Worm (Caenorhabditis elegans) whole organism, L1 larva: Measurements from ENCODE around the gene wago-5.

ENCODE experiments used
- C16A3.4 ChIP-seq: fragments of 150-350 bp; optimal IDR thresholded peaks from 2 replicates; lab custom pipeline; 2014; ENCODE audit warnings: missing biosample characterization, missing genetic modification characterization
- C34B4.2 ChIP-seq: sonication (generic microtip); optimal IDR thresholded peaks from 2 replicates; lab custom pipeline; 2017; ENCODE audit warnings: mild to moderate bottlenecking, missing genetic modification characterization, missing compliant biosample characterization
- F16B12.6 ChIP-seq: fragments of 150-350 bp; optimal IDR thresholded peaks from 2 replicates; lab custom pipeline; 2014; ENCODE audit warnings: missing biosample characterization, missing genetic modification characterization
- aly-2 ChIP-seq: fragments of 150-350 bp; optimal IDR thresholded peaks from 2 replicates; lab custom pipeline; 2014; ENCODE audit warnings: missing biosample characterization, missing genetic modification characterization
- ceh-82 ChIP-seq, 3 experiments: fragments of 150-350 bp in 1 of 3; sonication (generic microtip) in 2 of 3; optimal IDR thresholded peaks; 2 replicates each; lab custom pipeline; 2014 to 2017; ENCODE audit warnings: missing biosample characterization in 3 of 3, missing genetic modification characterization in 3 of 3
- ceh-88 ChIP-seq: fragments of 200-800 bp; sonication (Bioruptor generic); IDR thresholded peaks from 2 replicates; pipeline ENCODE4 v1.3.6; 2022; ENCODE audit warnings: missing genetic modification characterization, missing compliant biosample characterization
- dsc-1 ChIP-seq: sonication (generic microtip); optimal IDR thresholded peaks from 2 replicates; lab custom pipeline; 2016; ENCODE audit warnings: mild to moderate bottlenecking, missing genetic modification characterization, missing compliant biosample characterization
- efl-1 ChIP-seq, 4 experiments: fragments of 150-350 bp; optimal IDR thresholded peaks in 3 of 4; peaks in 1 of 4; 1 replicate in 1 of 4; 2 replicates in 3 of 4; lab custom pipeline; 2014; ENCODE audit warnings: missing biosample characterization in 2 of 4, missing genetic modification characterization in 2 of 4, missing genetic modification reagents in 2 of 4
- efl-3 ChIP-seq: fragments of 200-800 bp; sonication (Bioruptor generic); optimal IDR thresholded peaks from 2 replicates; lab custom pipeline; 2018; ENCODE audit warnings: mild to moderate bottlenecking, missing genetic modification characterization, missing compliant biosample characterization
- egl-27 ChIP-seq, 2 experiments: fragments of 150-350 bp in 1 of 2; sonication (generic microtip); optimal IDR thresholded peaks; 3 replicates each; lab custom pipeline; 2017 to 2018; ENCODE audit warnings: missing biosample characterization in 2 of 2, missing genetic modification characterization in 2 of 2, missing genetic modification reagents in 2 of 2
- elt-2 ChIP-seq: sonication (generic microtip); optimal IDR thresholded peaks from 2 replicates; lab custom pipeline; 2016; ENCODE audit warnings: missing genetic modification characterization, mild to moderate bottlenecking, inconsistent platforms, missing compliant biosample characterization, missing genetic modification reagents
- grh-1 ChIP-seq: fragments of 200-800 bp; sonication (Bioruptor generic); IDR thresholded peaks from 2 replicates; pipeline ENCODE4 v1.3.6; 2022; ENCODE audit warnings: missing genetic modification reagents, missing genetic modification characterization, missing compliant biosample characterization
- hlh-17 ChIP-seq: fragments of 200-800 bp; sonication (Bioruptor generic); optimal IDR thresholded peaks from 2 replicates; lab custom pipeline; 2018; ENCODE audit warnings: missing genetic modification characterization, mild to moderate bottlenecking, missing compliant biosample characterization, moderate library complexity, borderline replicate concordance
- hpl-2 ChIP-seq: fragments of 150-350 bp; optimal IDR thresholded peaks from 2 replicates; lab custom pipeline; 2014; ENCODE audit warnings: missing biosample characterization, missing genetic modification reagents, missing genetic modification characterization
- irx-1 ChIP-seq: sonication (generic microtip); optimal IDR thresholded peaks from 2 replicates; lab custom pipeline; 2016; ENCODE audit warnings: missing genetic modification characterization, missing compliant biosample characterization
- lin-14 ChIP-seq: fragments of 200-800 bp; sonication (Bioruptor generic); optimal IDR thresholded peaks from 2 replicates; lab custom pipeline; 2018; ENCODE audit warnings: mild to moderate bottlenecking, missing genetic modification characterization, moderate library complexity, missing compliant biosample characterization
- lin-35 ChIP-seq, 2 experiments: fragments of 150-350 bp; optimal IDR thresholded peaks; 2 replicates each; lab custom pipeline; 2014; ENCODE audit warnings: missing biosample characterization in 2 of 2, missing genetic modification characterization in 2 of 2, missing genetic modification reagents in 2 of 2
- lin-39 ChIP-seq: fragments of 150-350 bp; optimal IDR thresholded peaks from 2 replicates; lab custom pipeline; 2014; ENCODE audit warnings: missing biosample characterization, missing genetic modification reagents, missing genetic modification characterization
- lsy-2 ChIP-seq, 2 experiments: fragments of 150-350 bp; optimal IDR thresholded peaks; 2 replicates each; lab custom pipeline; 2014; ENCODE audit warnings: missing biosample characterization in 2 of 2, missing genetic modification characterization in 2 of 2
- mdl-1 ChIP-seq, 2 experiments: fragments of 150-350 bp; optimal IDR thresholded peaks; 2 replicates each; lab custom pipeline; 2014 to 2017; ENCODE audit warnings: missing biosample characterization in 2 of 2, missing genetic modification characterization in 2 of 2, inconsistent platforms in 1 of 2
- mep-1 ChIP-seq: fragments of 150-350 bp; optimal IDR thresholded peaks from 2 replicates; lab custom pipeline; 2014; ENCODE audit warnings: missing biosample characterization, missing genetic modification characterization
- nhr-12 ChIP-seq: sonication (generic microtip); optimal IDR thresholded peaks from 2 replicates; lab custom pipeline; 2017; ENCODE audit warnings: missing biosample characterization, missing genetic modification characterization
- nhr-28 ChIP-seq: fragments of 150-350 bp; optimal IDR thresholded peaks from 2 replicates; lab custom pipeline; 2014; ENCODE audit warnings: missing biosample characterization, missing genetic modification characterization
- nhr-47 ChIP-seq: sonication (generic microtip); optimal IDR thresholded peaks from 2 replicates; lab custom pipeline; 2016; ENCODE audit warnings: mild to moderate bottlenecking, missing genetic modification characterization, moderate library complexity, missing compliant biosample characterization
- nhr-71 ChIP-seq: sonication (generic microtip); optimal IDR thresholded peaks from 2 replicates; lab custom pipeline; 2016; ENCODE audit warnings: mild to moderate bottlenecking, missing genetic modification characterization, moderate library complexity, missing compliant biosample characterization
- nhr-84 ChIP-seq: sonication (generic microtip); optimal IDR thresholded peaks from 2 replicates; lab custom pipeline; 2017; ENCODE audit warnings: missing biosample characterization, missing genetic modification characterization
- pag-3 ChIP-seq: sonication (generic microtip); optimal IDR thresholded peaks from 2 replicates; lab custom pipeline; 2017; ENCODE audit warnings: missing genetic modification characterization, mild to moderate bottlenecking, missing compliant biosample characterization, antibody characterized with exemption, borderline replicate concordance; ENCODE audit not compliant: insufficient read depth
- swsn-7 ChIP-seq: sonication (generic microtip); optimal IDR thresholded peaks from 2 replicates; lab custom pipeline; 2016; ENCODE audit warnings: missing genetic modification characterization, missing compliant biosample characterization
- unc-130 ChIP-seq: fragments of 150-350 bp; optimal IDR thresholded peaks from 2 replicates; lab custom pipeline; 2017; ENCODE audit warnings: missing biosample characterization, missing genetic modification characterization, inconsistent platforms
- vab-15 ChIP-seq: sonication (generic microtip); optimal IDR thresholded peaks from 2 replicates; lab custom pipeline; 2017; ENCODE audit warnings: missing genotype, mild to moderate bottlenecking, missing genetic modification characterization, missing compliant biosample characterization
- zag-1 ChIP-seq: fragments of 150-350 bp; optimal IDR thresholded peaks from 2 replicates; lab custom pipeline; 2014; ENCODE audit warnings: missing biosample characterization, missing genetic modification characterization
- zip-4 ChIP-seq: fragments of 200-800 bp; sonication (Bioruptor generic); optimal IDR thresholded peaks from 2 replicates; lab custom pipeline; 2018; ENCODE audit warnings: mild to moderate bottlenecking, missing genetic modification characterization, moderate library complexity, missing compliant biosample characterization
- ztf-4 ChIP-seq: fragments of 150-350 bp; optimal IDR thresholded peaks from 2 replicates; lab custom pipeline; 2014; ENCODE audit warnings: missing biosample characterization, missing genetic modification characterization

Gene wago-5

DNA sequence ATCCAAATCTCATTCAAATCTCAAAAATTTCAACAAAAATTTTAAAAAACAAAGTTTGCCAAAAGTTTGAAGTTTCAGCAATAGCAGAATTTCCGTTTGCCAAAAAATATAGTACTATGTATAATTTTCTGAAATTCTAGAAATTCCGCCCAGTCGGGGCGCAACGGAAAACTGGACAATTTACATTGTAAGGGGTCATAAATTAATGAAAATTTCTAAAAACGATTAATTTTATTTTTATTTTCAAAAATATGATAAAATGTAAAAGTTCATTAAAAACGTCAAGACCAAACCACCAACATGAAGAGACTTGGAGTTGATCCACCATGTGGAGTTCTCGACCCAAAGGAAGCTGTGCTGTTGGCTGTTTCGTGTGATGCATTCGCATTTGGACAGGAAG, 3.0 kb upstream of the wago-5 start, which contains the start of gene ZK1248.4:
Gene ZK1248.4, plus strand, starts transcription at position 301 of the 400 bp plus-strand sequence.
- TF ChIP-seq mep-1 (tag; lab: Kevin White, UChicago) (no peak), hpl-2 (GFP tag; lab: Kevin White, UChicago) (no peak), unc-130 (tag; lab: Kevin White, UChicago) (no peak), vab-15 (tag; lab: Kevin White, UChicago) (no peak), nhr-84 (no peak)

ce11 chrII:5816346-5816745, 1.1 kb upstream of the wago-5 start, which contains the start of gene ZK1248.20:
Gene ZK1248.20 (plus strand): TSS chrII:5816646.
- TF ChIP-seq vab-15 (tag; lab: Kevin White, UChicago) (no peak), ceh-88 (no peak), lsy-2 (tag; optimal IDR thresholded peaks at IDR 0.05; lab: Kevin White, UChicago) (no peak), zag-1 (no peak), nhr-84 (no peak)

DNA sequence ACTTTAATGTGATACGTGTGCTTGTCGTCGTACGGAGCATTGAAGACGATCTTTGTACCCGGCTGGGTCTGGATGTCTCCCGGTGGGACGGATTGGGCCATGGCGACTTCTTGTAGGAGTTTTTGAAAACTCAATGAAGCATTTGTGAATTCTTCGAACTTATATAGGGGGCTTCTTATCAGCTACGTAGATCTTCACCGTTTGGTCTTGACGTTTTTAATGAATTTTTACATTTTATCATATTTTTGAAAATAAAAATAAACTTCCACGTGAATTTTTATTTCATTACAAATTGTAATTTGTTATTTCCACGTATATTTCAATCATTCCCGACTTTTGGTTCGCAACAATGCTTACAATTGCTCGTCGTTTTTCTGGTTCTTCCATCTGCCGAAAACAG, 5.1 kb downstream of the wago-5 start, which contains the start of the genes msp-64 and ZK1248.5:
Gene msp-64, minus strand, starts transcription at position 101 of the 400 bp plus-strand sequence.
Gene ZK1248.5, plus strand, starts transcription at position 285 of the 400 bp plus-strand sequence.
- TF ChIP-seq nhr-84 (no peak), unc-130 (tag; lab: Kevin White, UChicago) (no peak), nhr-12 (tag; lab: Kevin White, UChicago) (no peak), lin-39 (tag; lab: Kevin White, UChicago) (no peak), irx-1 (tag; lab: Kevin White, UChicago) (no peak), pag-3 (tag; lab: Kevin White, UChicago) (no peak), dsc-1 (no peak), egl-27 (tag; optimal IDR thresholded peaks at IDR 0.05; lab: Kevin White, UChicago) (no peak), lin-35 (GFP tag; optimal IDR thresholded peaks at IDR 0.05; lab: Kevin White, UChicago) (no peak)

- TF ChIP-seq hlh-17 (GFP tag; lab: Kevin White, UChicago): no peak
- no peak for TF ChIP-seq lin-14 (GFP tag; lab: Kevin White, UChicago)
- TF ChIP-seq mdl-1 (tag; optimal IDR thresholded peaks at IDR 0.05; lab: Kevin White, UChicago): no peak
- no peak for TF ChIP-seq zip-4 (GFP tag; lab: Kevin White, UChicago)
- no peak for TF ChIP-seq efl-1 (optimal IDR thresholded peaks at IDR 0.05; lab: Kevin White, UChicago)
- TF ChIP-seq efl-1 (GFP tag; optimal IDR thresholded peaks at IDR 0.05 in 1 of 2; lab: Kevin White, UChicago): peak in 1 of 2 experiments; percentile 84
- no peak for TF ChIP-seq F16B12.6
- no peak for TF ChIP-seq C34B4.2 (tag; lab: Kevin White, UChicago)
- TF ChIP-seq elt-2 (tag; lab: Kevin White, UChicago): peak; percentile 84
- no peak for TF ChIP-seq nhr-28
Observed at ce11 chrII:5806563-5806962, 8.7 kb downstream of the wago-5 start.

DNA sequence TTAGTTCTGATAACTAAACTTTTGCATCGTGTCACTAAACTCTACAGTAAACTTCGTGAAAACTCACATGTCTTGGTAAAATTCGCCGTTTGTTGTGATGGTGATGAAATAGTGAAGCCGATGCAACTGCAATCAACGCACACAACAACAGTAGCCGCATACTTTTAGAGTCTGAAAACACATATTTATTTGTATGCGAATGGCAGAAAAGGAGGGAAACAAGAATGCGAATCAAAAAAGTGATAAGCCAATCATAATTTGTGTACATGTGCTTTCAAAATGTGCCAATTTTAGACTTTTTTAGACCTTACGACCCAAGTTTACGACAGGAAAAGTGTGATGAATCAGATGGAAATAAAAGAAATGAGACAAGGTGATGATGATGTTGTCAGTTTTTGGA, 10.0 kb downstream of the wago-5 start, which contains the start of gene K05F1.10:
Gene K05F1.10, minus strand, starts transcription at position 171 of the 400 bp plus-strand sequence.
- TF ChIP-seq efl-1 (optimal IDR thresholded peaks at IDR 0.05; lab: Kevin White, UChicago): no peak
- peak in 1 of 2 experiments; percentile 51 for TF ChIP-seq efl-1 (GFP tag; optimal IDR thresholded peaks at IDR 0.05 in 1 of 2; lab: Kevin White, UChicago)
- TF ChIP-seq elt-2 (tag; lab: Kevin White, UChicago): peak; percentile 64
- TF ChIP-seq nhr-47 (tag; lab: Kevin White, UChicago): no peak
- TF ChIP-seq zag-1: no peak
- TF ChIP-seq ceh-82 (tag; optimal IDR thresholded peaks at IDR 0.05; lab: Kevin White, UChicago): no peak

ce11 chrII:5804288-5804687, 11.0 kb downstream of the wago-5 start:
- no peak for TF ChIP-seq lin-39 (tag; lab: Kevin White, UChicago)

- TF ChIP-seq swsn-7 (tag; lab: Kevin White, UChicago): no peak
- TF ChIP-seq dsc-1: no peak
- no peak for TF ChIP-seq nhr-12 (tag; lab: Kevin White, UChicago)
- no peak for TF ChIP-seq grh-1 (GFP tag; lab: Robert Waterston, UW)
- TF ChIP-seq F16B12.6: no peak
- no peak for TF ChIP-seq nhr-71 (tag; lab: Kevin White, UChicago)
- no peak for TF ChIP-seq unc-130 (tag; lab: Kevin White, UChicago)
- TF ChIP-seq aly-2: no peak
- no peak for TF ChIP-seq efl-3
- no peak for TF ChIP-seq nhr-84
- TF ChIP-seq hlh-17 (GFP tag; lab: Kevin White, UChicago): no peak
- TF ChIP-seq egl-27 (tag; optimal IDR thresholded peaks at IDR 0.05; lab: Kevin White, UChicago): no peak
- TF ChIP-seq C16A3.4 (tag; lab: Kevin White, UChicago): no peak
- no peak for TF ChIP-seq ztf-4
- TF ChIP-seq nhr-47 (tag; lab: Kevin White, UChicago): no peak
- TF ChIP-seq, all 84 proteins: peak for 0
Observed at ce11 chrII:5801075-5801474, 14.2 kb downstream of the wago-5 start, which contains the start of the genes K05F1.9 and K05F1.1. Gene K05F1.9 (minus strand): TSS chrII:5801175. Gene K05F1.1 (plus strand): TSS chrII:5801382.
